Fruit fly (Drosophila melanogaster): Measurements from ENCODE around the gene Npc2b.
A peak's percentile ranks its signal among the peaks of the same experiment; 100 is the strongest.

Gene Npc2b

dm6 chr3R:14052182-14053036 lies 36.9 kb upstream of the Npc2b start (continued):
- no peak for TF ChIP-seq lbe (GFP tag; optimal IDR thresholded peaks at IDR 0.05)
- TF ChIP-seq Ssrp (tag; optimal IDR thresholded peaks at IDR 0.05): peak; percentile 64
- TF ChIP-seq CG3847 (GFP tag; IDR thresholded peaks at IDR 0.05): peak; percentile 95
- peak; percentile 87 for TF ChIP-seq CG12104 (GFP tag; optimal IDR thresholded peaks at IDR 0.05)
- TF ChIP-seq Hr3 (GFP tag; optimal IDR thresholded peaks at IDR 0.05): peak; percentile 79
- peak; percentile 75 for TF ChIP-seq CG12942 (GFP tag; optimal IDR thresholded peaks at IDR 0.05)
- peak; percentile 53 for TF ChIP-seq CG10267 (tag; optimal IDR thresholded peaks at IDR 0.05)
- peak; percentile 25 for TF ChIP-seq jing (GFP tag; optimal IDR thresholded peaks at IDR 0.05)
- no peak for TF ChIP-seq ac (GFP tag; optimal IDR thresholded peaks at IDR 0.05)
- peak; percentile 91 for TF ChIP-seq klu (GFP tag; IDR thresholded peaks at IDR 0.05)
- no peak for TF ChIP-seq Dref (GFP tag; IDR thresholded peaks at IDR 0.05)
- no peak for TF ChIP-seq Dll (GFP tag; IDR thresholded peaks at IDR 0.05; ENCODE audit: partially characterized antibody)
- TF ChIP-seq so (GFP tag; IDR thresholded peaks at IDR 0.05): peak; percentile 65; the same call in 2 of the 3 replicates
- peak; percentile 77 for TF ChIP-seq CG10274 (GFP tag; optimal IDR thresholded peaks at IDR 0.05)
- peak; percentile 75 for TF ChIP-seq CG18011 (GFP tag; optimal IDR thresholded peaks at IDR 0.05)
- TF ChIP-seq en (GFP tag; optimal IDR thresholded peaks at IDR 0.05): peak; percentile 58
- no peak for TF ChIP-seq D (optimal IDR thresholded peaks at IDR 0.05)
- peak; percentile 17 for TF ChIP-seq D (GFP tag; optimal IDR thresholded peaks at IDR 0.05)
- peak; percentile 52 for TF ChIP-seq salm (tag; optimal IDR thresholded peaks at IDR 0.05)
- peak; percentile 63; the same call in 1 of the 2 replicates for TF ChIP-seq HLH3B (GFP tag; IDR thresholded peaks at IDR 0.05)
- peak; percentile 75 for TF ChIP-seq cas (GFP tag; IDR thresholded peaks at IDR 0.05)
- no peak for TF ChIP-seq CG5245 (GFP tag; optimal IDR thresholded peaks at IDR 0.05)
- TF ChIP-seq pnt (GFP tag; optimal IDR thresholded peaks at IDR 0.05): peak; percentile 77
- peak; percentile 75 for TF ChIP-seq eyg (GFP tag; optimal IDR thresholded peaks at IDR 0.05)
- TF ChIP-seq Opbp (GFP tag; IDR thresholded peaks at IDR 0.05; ENCODE audit: partially characterized antibody): no peak
- TF ChIP-seq corto (GFP tag; optimal IDR thresholded peaks at IDR 0.05): no peak
- TF ChIP-seq Atf-2 (GFP tag; optimal IDR thresholded peaks at IDR 0.05): peak; percentile 82
- TF ChIP-seq CG12744 (GFP tag; optimal IDR thresholded peaks at IDR 0.05): peak; percentile 73
- 0 out of 2 replicates have a peak, but pooled peaks have one; percentile 21 for TF ChIP-seq gt (GFP tag; IDR thresholded peaks at IDR 0.05)
- no peak for TF ChIP-seq Scr (GFP tag; IDR thresholded peaks at IDR 0.05; ENCODE audit: partially characterized antibody)
- peak; percentile 60 for TF ChIP-seq CG11696 (GFP tag; IDR thresholded peaks at IDR 0.05)
- peak; percentile 58; the same call in 1 of the 2 replicates for TF ChIP-seq CG17328 (GFP tag; IDR thresholded peaks at IDR 0.05)
- TF ChIP-seq dm (GFP tag; optimal IDR thresholded peaks at IDR 0.05): peak; percentile 78
- peak; percentile 59 for TF ChIP-seq CG8281 (tag; optimal IDR thresholded peaks at IDR 0.05)
- no peak for TF ChIP-seq Gsc (GFP tag; IDR thresholded peaks at IDR 0.05)
- TF ChIP-seq grn (GFP tag; optimal IDR thresholded peaks at IDR 0.05): no peak
- no peak for TF ChIP-seq Hr78 (GFP tag; optimal IDR thresholded peaks at IDR 0.05)
- peak; percentile 67 for TF ChIP-seq tap (tag; optimal IDR thresholded peaks at IDR 0.05)
- peak; percentile 91 for TF ChIP-seq Ptx1 (GFP tag; IDR thresholded peaks at IDR 0.05)
- TF ChIP-seq CG34422 (GFP tag; IDR thresholded peaks at IDR 0.05): peak; percentile 73; the same call in 2 of the 3 replicates
- peak; percentile 63 for TF ChIP-seq ATbp (GFP tag; optimal IDR thresholded peaks at IDR 0.05)
- peak; percentile 18 for TF ChIP-seq CG30020 (tag; optimal IDR thresholded peaks at IDR 0.05)
- TF ChIP-seq zen (tag; optimal IDR thresholded peaks at IDR 0.05): peak; percentile 23
- TF ChIP-seq Deaf1 (tag; optimal IDR thresholded peaks at IDR 0.05): peak; percentile 46
- peak; percentile 78 for TF ChIP-seq B-H1 (GFP tag; IDR thresholded peaks at IDR 0.05)
- no peak for TF ChIP-seq unc-4 (GFP tag; IDR thresholded peaks at IDR 0.05; ENCODE audit: partially characterized antibody)
- no peak for TF ChIP-seq Rx (GFP tag; IDR thresholded peaks at IDR 0.05)
- TF ChIP-seq CG7987 (GFP tag; optimal IDR thresholded peaks at IDR 0.05): peak; percentile 10
- TF ChIP-seq gcm (GFP tag; optimal IDR thresholded peaks at IDR 0.05): peak; percentile 25

Measured in whole organism, embryonic.